Fruit fly (Drosophila melanogaster): ENCODE measurements around the gene EMC2A.

Gene EMC2A

dm6 chr3R:16957759-16958536 lies 37.9 kb downstream of the EMC2A start (continued):
- TF ChIP-seq ato (GFP tag; IDR thresholded peaks at IDR 0.05; ENCODE audit: partially characterized antibody) = no peak
- no peak for TF ChIP-seq Dip2 (GFP tag; IDR thresholded peaks at IDR 0.05)
- TF ChIP-seq Sox100B (GFP tag; optimal IDR thresholded peaks at IDR 0.05) = peak; percentile 93
- no peak for TF ChIP-seq fru (optimal IDR thresholded peaks at IDR 0.05)
- peak in 1 of 2 experiments; percentile 86 for TF ChIP-seq bsh (GFP tag; optimal IDR thresholded peaks at IDR 0.05)
- TF ChIP-seq tll (GFP tag; optimal IDR thresholded peaks at IDR 0.05) = peak in 1 of 2 experiments; percentile 17
- peak; percentile 47 for TF ChIP-seq CG15073 (GFP tag; optimal IDR thresholded peaks at IDR 0.05)
- peak in 1 of 2 experiments; percentile 71 for TF ChIP-seq insv (GFP tag; optimal IDR thresholded peaks at IDR 0.05)
- TF ChIP-seq CG8944 (GFP tag; optimal IDR thresholded peaks at IDR 0.05) = peak; percentile 12
- peak; percentile 2 for TF ChIP-seq CG4617 (GFP tag; optimal IDR thresholded peaks at IDR 0.05; ENCODE audit: borderline replicate concordance)
- TF ChIP-seq CTCF (GFP tag; optimal IDR thresholded peaks at IDR 0.05) = peak; percentile 98
- peak; percentile 26 for TF ChIP-seq CG9876 (GFP tag; optimal IDR thresholded peaks at IDR 0.05)
- peak; percentile 54 for TF ChIP-seq CG3847 (GFP tag; IDR thresholded peaks at IDR 0.05)
- TF ChIP-seq mld (GFP tag; IDR thresholded peaks at IDR 0.05; ENCODE audit: partially characterized antibody) = no peak
- peak; percentile 84 for TF ChIP-seq CG10267 (tag; optimal IDR thresholded peaks at IDR 0.05)
- TF ChIP-seq CG2202 (tag; optimal IDR thresholded peaks at IDR 0.05) = peak; percentile 67
- peak; percentile 82 for TF ChIP-seq lab (GFP tag; optimal IDR thresholded peaks at IDR 0.05)
- TF ChIP-seq Oli (tag; optimal IDR thresholded peaks at IDR 0.05) = peak; percentile 89
- TF ChIP-seq Meics (GFP tag; optimal IDR thresholded peaks at IDR 0.05) = peak; percentile 89
- peak; percentile 66 for TF ChIP-seq CG6654 (GFP tag; optimal IDR thresholded peaks at IDR 0.05)
- peak; percentile 59; the same call in 1 of the 2 replicates for TF ChIP-seq slbo (GFP tag; IDR thresholded peaks at IDR 0.05)
- TF ChIP-seq gro (GFP tag; optimal IDR thresholded peaks at IDR 0.05) = no peak
- TF ChIP-seq HmgZ (tag; optimal IDR thresholded peaks at IDR 0.05) = no peak
- TF ChIP-seq CG10431 (GFP tag; optimal IDR thresholded peaks at IDR 0.05) = peak; percentile 64
- TF ChIP-seq tup (GFP tag; optimal IDR thresholded peaks at IDR 0.05) = no peak
- TF ChIP-seq CG15011 (GFP tag; optimal IDR thresholded peaks at IDR 0.05) = peak; percentile 23
- TF ChIP-seq kni (GFP tag; optimal IDR thresholded peaks at IDR 0.05) = no peak
- no peak for TF ChIP-seq corto (GFP tag; optimal IDR thresholded peaks at IDR 0.05)
- TF ChIP-seq CG13123 (GFP tag; optimal IDR thresholded peaks at IDR 0.05) = peak; percentile 57
- peak; percentile 80 for TF ChIP-seq Blimp-1 (GFP tag; optimal IDR thresholded peaks at IDR 0.05)
- TF ChIP-seq CG31365 (tag; optimal IDR thresholded peaks at IDR 0.05) = no peak
- no peak for TF ChIP-seq Dfd (GFP tag; optimal IDR thresholded peaks at IDR 0.05)
- TF ChIP-seq CG14965 (GFP tag; optimal IDR thresholded peaks at IDR 0.05; ENCODE audit: borderline replicate concordance) = no peak
- peak; percentile 64 for TF ChIP-seq CG42726 (GFP tag; IDR thresholded peaks at IDR 0.05; ENCODE audit: partially characterized antibody)
- TF ChIP-seq zfh1 (GFP tag; IDR thresholded peaks at IDR 0.05) = peak; percentile 66
- TF ChIP-seq NfI (GFP tag; optimal IDR thresholded peaks at IDR 0.05) = peak; percentile 71
- TF ChIP-seq CG12104 (GFP tag; optimal IDR thresholded peaks at IDR 0.05) = peak; percentile 80
- peak in 1 of 2 experiments; percentile 72 for TF ChIP-seq dpn (GFP tag; optimal IDR thresholded peaks at IDR 0.05)
- TF ChIP-seq Hsf (GFP tag; optimal IDR thresholded peaks at IDR 0.05) = peak; percentile 33
- TF ChIP-seq scrt (GFP tag; optimal IDR thresholded peaks at IDR 0.05) = peak; percentile 71
- no peak for TF ChIP-seq CG2120 (GFP tag; optimal IDR thresholded peaks at IDR 0.05)
- peak; percentile 75 for TF ChIP-seq CG6854 (GFP tag; optimal IDR thresholded peaks at IDR 0.05)
- peak; percentile 82 for TF ChIP-seq CG2875 (GFP tag; optimal IDR thresholded peaks at IDR 0.05)
- TF ChIP-seq tio (GFP tag; optimal IDR thresholded peaks at IDR 0.05) = peak; percentile 78
- TF ChIP-seq sens (GFP tag) = peak; percentile 89
- TF ChIP-seq lov (optimal IDR thresholded peaks at IDR 0.05) = no peak
- 0 out of 3 replicates have a peak, but pooled peaks have one; percentile 8 for TF ChIP-seq lov (GFP tag; IDR thresholded peaks at IDR 0.05)
- no peak for TF ChIP-seq tna (GFP tag; IDR thresholded peaks at IDR 0.05; ENCODE audit: partially characterized antibody)
- no peak for TF ChIP-seq da (GFP tag; optimal IDR thresholded peaks at IDR 0.05)
